Fruit fly (Drosophila melanogaster) whole organism, embryonic: ENCODE measurements around the gene CG33654.

Experiments
- Asciz ChIP-seq: fragments of 200-800 bp; sonication (Bioruptor generic); optimal IDR thresholded peaks from 2 replicates; lab custom pipeline; 2017; ENCODE audit warnings: missing biosample characterization, mild to moderate bottlenecking, missing genetic modification characterization, missing genetic modification reagents
- Atf6 ChIP-seq: fragments of 200-800 bp; sonication (Bioruptor generic); IDR thresholded peaks from 2 replicates; pipeline ENCODE4 v1.3.6; 2022; ENCODE audit warnings: missing biosample characterization, missing genetic modification characterization
- CG10431 ChIP-seq: fragments of 200-800 bp; sonication (Bioruptor generic); optimal IDR thresholded peaks from 3 replicates; lab custom pipeline; 2018; ENCODE audit warnings: missing biosample characterization, mild to moderate bottlenecking, missing genetic modification characterization
- CG12299 ChIP-seq: fragments of 200-800 bp; sonication (Bioruptor generic); optimal IDR thresholded peaks from 2 replicates; lab custom pipeline; 2018; ENCODE audit warnings: missing biosample characterization, mild to moderate bottlenecking, missing genetic modification characterization
- CG16779 ChIP-seq: fragments of 200-800 bp; sonication (Bioruptor generic); IDR thresholded peaks from 2 replicates; pipeline ENCODE4 v1.3.6; 2022; ENCODE audit warnings: missing biosample characterization, missing genetic modification characterization
- CG17385 ChIP-seq: fragments of 200-800 bp; sonication (Bioruptor generic); optimal IDR thresholded peaks from 3 replicates; lab custom pipeline; 2018; ENCODE audit warnings: missing biosample characterization, mild to moderate bottlenecking, missing genetic modification characterization
- CG18262 ChIP-seq: fragments of 200-800 bp; optimal IDR thresholded peaks from 3 replicates; lab custom pipeline; 2019; ENCODE audit warnings: missing biosample characterization, mild to moderate bottlenecking, missing genetic modification characterization, moderate library complexity
- CG1832 ChIP-seq: fragments of 200-800 bp; sonication (Bioruptor generic); optimal IDR thresholded peaks from 2 replicates; lab custom pipeline; 2017; ENCODE audit warnings: missing biosample characterization, mild to moderate bottlenecking, missing genetic modification characterization, inconsistent platforms
- CG18599 ChIP-seq: fragments of 200-800 bp; sonication (Bioruptor generic); optimal IDR thresholded peaks from 3 replicates; lab custom pipeline; 2017; ENCODE audit warnings: missing biosample characterization, missing genetic modification characterization, mild to moderate bottlenecking, moderate library complexity, missing genetic modification reagents
- CG2712 ChIP-seq: fragments of 200-800 bp; optimal IDR thresholded peaks from 3 replicates; lab custom pipeline; 2019; ENCODE audit warnings: missing biosample characterization, mild to moderate bottlenecking, missing genetic modification characterization, moderate library complexity
- CG31365 ChIP-seq: fragments of 200-800 bp; sonication (Bioruptor generic); optimal IDR thresholded peaks from 2 replicates; lab custom pipeline; 2018; ENCODE audit warnings: missing biosample characterization, mild to moderate bottlenecking, missing genetic modification characterization
- CG32767 ChIP-seq: fragments of 200-800 bp; sonication (Bioruptor generic); IDR thresholded peaks from 2 replicates; pipeline ENCODE4 v1.3.6; 2022; ENCODE audit warnings: missing biosample characterization, missing genetic modification characterization
- CG3847 ChIP-seq: fragments of 200-800 bp; sonication (Bioruptor generic); IDR thresholded peaks from 2 replicates; pipeline ENCODE4 v1.3.6; 2022; ENCODE audit warnings: missing biosample characterization, missing genetic modification characterization
- CG4854 ChIP-seq: fragments of 200-800 bp; sonication (Bioruptor generic); optimal IDR thresholded peaks from 2 replicates; lab custom pipeline; 2016; ENCODE audit warnings: missing biosample characterization, missing genetic modification characterization, inconsistent platforms
- CG7745 ChIP-seq: fragments of 200-800 bp; sonication (Bioruptor generic); optimal IDR thresholded peaks from 2 replicates; lab custom pipeline; 2018; ENCODE audit warnings: missing biosample characterization, mild to moderate bottlenecking, missing genetic modification characterization, moderate library complexity
- CG7963 ChIP-seq: fragments of 200-800 bp; sonication (Bioruptor generic); IDR thresholded peaks from 3 replicates; pipeline ENCODE4 v1.3.6; 2022; ENCODE audit warnings: missing biosample characterization, missing genetic modification characterization; ENCODE audit not compliant: partially characterized antibody
- CG8089 ChIP-seq: fragments of 200-800 bp; sonication (Bioruptor generic); optimal IDR thresholded peaks from 3 replicates; lab custom pipeline; 2016; ENCODE audit warnings: missing biosample characterization, missing genetic modification characterization
- CG8290 ChIP-seq, 3 experiments: fragments of 200-800 bp; sonication (Bioruptor generic); optimal IDR thresholded peaks; 2 replicates each; lab custom pipeline; 2016 to 2019; ENCODE audit warnings: missing biosample characterization in 3 of 3, missing genetic modification characterization in 3 of 3, mild to moderate bottlenecking in 2 of 3, moderate library complexity in 1 of 3
- Chrac-16 ChIP-seq: fragments of 200-800 bp; sonication (Bioruptor generic); optimal IDR thresholded peaks from 3 replicates; lab custom pipeline; 2016; ENCODE audit warnings: missing biosample characterization, missing genetic modification characterization
- Doc3 ChIP-seq: fragments of 200-800 bp; sonication (Bioruptor generic); IDR thresholded peaks from 3 replicates; pipeline ENCODE4 v1.3.6; 2022; ENCODE audit warnings: missing biosample characterization, missing genetic modification characterization; ENCODE audit not compliant: partially characterized antibody
- Ets97D ChIP-seq: fragments of 200-800 bp; sonication (Bioruptor generic); optimal IDR thresholded peaks from 3 replicates; lab custom pipeline; 2016; ENCODE audit warnings: missing biosample characterization, missing genetic modification characterization
- Fer3 ChIP-seq: fragments of 200-800 bp; sonication (Bioruptor generic); optimal IDR thresholded peaks from 2 replicates; lab custom pipeline; 2018; ENCODE audit warnings: missing biosample characterization, mild to moderate bottlenecking, missing genetic modification characterization, moderate library complexity
- Hmr ChIP-seq: fragments of 200-800 bp; sonication (Bioruptor generic); optimal IDR thresholded peaks from 3 replicates; lab custom pipeline; 2017; ENCODE audit warnings: mild to moderate bottlenecking, missing biosample characterization, missing genetic modification reagents, missing genetic modification characterization
- Lhr ChIP-seq: fragments of 200-800 bp; sonication (Bioruptor generic); optimal IDR thresholded peaks from 3 replicates; lab custom pipeline; 2017; ENCODE audit warnings: mild to moderate bottlenecking, missing biosample characterization, missing genetic modification reagents, missing genetic modification characterization
- Max ChIP-seq: fragments of 200-800 bp; sonication (Bioruptor generic); optimal IDR thresholded peaks from 2 replicates; lab custom pipeline; 2016; ENCODE audit warnings: missing biosample characterization, mild to moderate bottlenecking, missing genetic modification characterization
- Meics ChIP-seq: fragments of 200-800 bp; sonication (Bioruptor generic); optimal IDR thresholded peaks from 2 replicates; lab custom pipeline; 2017; ENCODE audit warnings: missing biosample characterization, mild to moderate bottlenecking, missing genetic modification characterization
- NfI ChIP-seq: fragments of 200-800 bp; sonication (Bioruptor generic); optimal IDR thresholded peaks from 3 replicates; lab custom pipeline; 2018; ENCODE audit warnings: missing biosample characterization, mild to moderate bottlenecking, missing genetic modification characterization, moderate library complexity
- PHDP ChIP-seq: fragments of 200-800 bp; sonication (Bioruptor generic); optimal IDR thresholded peaks from 3 replicates; lab custom pipeline; 2018; ENCODE audit warnings: missing biosample characterization, mild to moderate bottlenecking, missing genetic modification characterization, moderate library complexity
- bab2 ChIP-seq: fragments of 200-800 bp; sonication (Bioruptor generic); optimal IDR thresholded peaks from 2 replicates; lab custom pipeline; 2016; ENCODE audit warnings: missing biosample characterization, missing genetic modification characterization
- cas ChIP-seq: fragments of 200-800 bp; sonication (Bioruptor generic); IDR thresholded peaks from 2 replicates; pipeline ENCODE4 v1.3.6; 2022; ENCODE audit warnings: missing biosample characterization, missing genetic modification characterization
- chm ChIP-seq: fragments of 200-800 bp; sonication (Bioruptor generic); IDR thresholded peaks from 2 replicates; pipeline ENCODE4 v1.3.6; 2022; ENCODE audit warnings: missing biosample characterization, missing genetic modification characterization
- cwo ChIP-seq: fragments of 200-800 bp; sonication (Bioruptor generic); optimal IDR thresholded peaks from 3 replicates; lab custom pipeline; 2017; ENCODE audit warnings: missing biosample characterization, missing genetic modification characterization, mild to moderate bottlenecking, moderate library complexity, missing genetic modification reagents
- dpn ChIP-seq, 2 experiments: fragments of 200-800 bp; sonication (Bioruptor generic); optimal IDR thresholded peaks; 3 replicates each; lab custom pipeline; 2016; ENCODE audit warnings: missing biosample characterization in 2 of 2, missing genetic modification characterization in 2 of 2
- eyg ChIP-seq: fragments of 200-800 bp; sonication (Bioruptor generic); optimal IDR thresholded peaks from 3 replicates; lab custom pipeline; 2016; ENCODE audit warnings: missing biosample characterization, missing genetic modification characterization
- gcm ChIP-seq: fragments of 200-800 bp; sonication (Bioruptor generic); optimal IDR thresholded peaks from 2 replicates; lab custom pipeline; 2019; ENCODE audit warnings: missing biosample characterization, mild to moderate bottlenecking, missing genetic modification characterization, moderate library complexity
- gem ChIP-seq: fragments of 200-800 bp; sonication (Bioruptor generic); optimal IDR thresholded peaks from 2 replicates; lab custom pipeline; 2019; ENCODE audit warnings: missing biosample characterization, mild to moderate bottlenecking, missing genetic modification characterization, moderate library complexity
- kni ChIP-seq: fragments of 200-800 bp; sonication (Bioruptor generic); optimal IDR thresholded peaks from 3 replicates; lab custom pipeline; 2017; ENCODE audit warnings: mild to moderate bottlenecking, missing biosample characterization, missing genetic modification reagents, missing genetic modification characterization
- lab ChIP-seq: fragments of 200-800 bp; sonication (Bioruptor generic); optimal IDR thresholded peaks from 3 replicates; lab custom pipeline; 2017; ENCODE audit warnings: missing biosample characterization, missing genetic modification characterization, mild to moderate bottlenecking, moderate library complexity, missing genetic modification reagents
- lov ChIP-seq, 2 experiments: fragments of 200-800 bp in 1 of 2; fragments of >200 bp in 1 of 2; sonication (Bioruptor generic) in 1 of 2; IDR thresholded peaks in 1 of 2; optimal IDR thresholded peaks in 1 of 2; 2 replicates in 1 of 2; 3 replicates in 1 of 2; pipeline versions ENCODE4 v1.3.6 to Lab custom; 2017 to 2022; ENCODE audit warnings: missing biosample characterization in 1 of 2, missing genetic modification characterization in 1 of 2
- mam ChIP-seq: fragments of 200-800 bp; sonication (Bioruptor generic); optimal IDR thresholded peaks from 3 replicates; lab custom pipeline; 2016; ENCODE audit warnings: missing biosample characterization, missing genetic modification characterization
- nau ChIP-seq: fragments of 200-800 bp; sonication (Bioruptor generic); optimal IDR thresholded peaks from 3 replicates; lab custom pipeline; 2017; ENCODE audit warnings: missing biosample characterization, mild to moderate bottlenecking, missing genetic modification characterization, missing genetic modification reagents
- pita ChIP-seq: fragments of 200-800 bp; sonication (Bioruptor generic); optimal IDR thresholded peaks from 2 replicates; lab custom pipeline; 2017; ENCODE audit warnings: missing biosample characterization, mild to moderate bottlenecking, missing genetic modification characterization
- shn ChIP-seq: fragments of 200-800 bp; sonication (Bioruptor generic); optimal IDR thresholded peaks from 3 replicates; lab custom pipeline; 2016; ENCODE audit warnings: missing biosample characterization, missing genetic modification characterization
- slbo ChIP-seq: fragments of 200-800 bp; sonication (Bioruptor generic); IDR thresholded peaks from 2 replicates; pipeline ENCODE4 v1.3.6; 2022; ENCODE audit warnings: missing biosample characterization, missing genetic modification characterization
- tap ChIP-seq: fragments of 200-800 bp; optimal IDR thresholded peaks from 3 replicates; lab custom pipeline; 2019; ENCODE audit warnings: missing biosample characterization, mild to moderate bottlenecking, missing genetic modification characterization, moderate library complexity
- tna ChIP-seq: fragments of 200-800 bp; sonication (Bioruptor generic); IDR thresholded peaks from 2 replicates; pipeline ENCODE4 v1.3.6; 2022; ENCODE audit warnings: missing biosample characterization, missing genetic modification characterization; ENCODE audit not compliant: partially characterized antibody
- twi ChIP-seq: fragments of 200-800 bp; optimal IDR thresholded peaks from 2 replicates; lab custom pipeline; 2019; ENCODE audit warnings: missing biosample characterization, mild to moderate bottlenecking, missing genetic modification characterization, moderate library complexity
- vvl ChIP-seq: fragments of 200-800 bp; sonication (Bioruptor generic); IDR thresholded peaks from 2 replicates; pipeline ENCODE4 v1.3.6; 2022; ENCODE audit warnings: missing biosample characterization, missing genetic modification characterization
- wor ChIP-seq: fragments of 200-800 bp; sonication (Bioruptor generic); IDR thresholded peaks from 2 replicates; pipeline ENCODE4 v1.3.6; 2022; ENCODE audit warnings: missing biosample characterization, missing genetic modification characterization

Gene CG33654

dm6 chr3R:9581089-9581520 lies 1.9 kb downstream of the CG33654 start, which contains the start of gene CG8301 (continued):
- no peak for TF ChIP-seq CG4854
- peak; percentile 22 for TF ChIP-seq NfI (GFP tag; lab: Kevin White, UChicago)
- TF ChIP-seq CG7963 = no peak
- TF ChIP-seq eyg (GFP tag; lab: Kevin White, UChicago) = no peak
- peak; percentile 8 for TF ChIP-seq gcm (GFP tag; lab: Kevin White, UChicago)
- peak; percentile 69; the same call in 1 of the 2 replicates for TF ChIP-seq CG16779 (GFP tag; lab: Robert Waterston, UW)
- TF ChIP-seq CG8089 (GFP tag; lab: Kevin White, UChicago) = no peak
- peak; percentile 34 for TF ChIP-seq CG17385 (GFP tag; lab: Kevin White, UChicago)
- TF ChIP-seq cas (GFP tag; lab: Robert Waterston, UW) = no peak
- no peak for TF ChIP-seq wor (GFP tag; lab: Robert Waterston, UW)
- TF ChIP-seq CG8290 (GFP tag; optimal IDR thresholded peaks at IDR 0.05; lab: Kevin White, UChicago) = no peak
- peak in 1 of 2 experiments; percentile 27 for TF ChIP-seq CG8290 (tag; optimal IDR thresholded peaks at IDR 0.05; lab: Kevin White, UChicago)
- no peak for TF ChIP-seq Lhr (GFP tag; lab: Kevin White, UChicago)
- no peak for TF ChIP-seq lov (optimal IDR thresholded peaks at IDR 0.05; lab: Kevin White, UChicago)
- TF ChIP-seq lov (GFP tag; IDR thresholded peaks at IDR 0.05; lab: Robert Waterston, UW) = no peak
- TF ChIP-seq slbo (GFP tag; lab: Robert Waterston, UW) = no peak
- TF ChIP-seq CG2712 (tag; lab: Kevin White, UChicago) = peak; percentile 43
- peak; percentile 41 for TF ChIP-seq CG18599 (GFP tag; lab: Kevin White, UChicago)
- TF ChIP-seq vvl = peak; percentile 46; the same call in 1 of the 2 replicates
- TF ChIP-seq twi (tag; lab: Kevin White, UChicago) = no peak
- no peak for TF ChIP-seq CG1832 (GFP tag; lab: Kevin White, UChicago)
- no peak for TF ChIP-seq Chrac-16 (GFP tag; lab: Kevin White, UChicago)
- peak; percentile 52 for TF ChIP-seq PHDP (tag; lab: Kevin White, UChicago)
- no peak for TF ChIP-seq CG31365 (tag; lab: Kevin White, UChicago)
- peak; percentile 15 for TF ChIP-seq tap (tag; lab: Kevin White, UChicago)
- 0 out of 2 replicates have a peak, but pooled peaks have one; percentile 23 for TF ChIP-seq CG32767
- no peak for TF ChIP-seq Max (GFP tag; lab: Kevin White, UChicago)
- TF ChIP-seq chm (GFP tag; lab: Robert Waterston, UW) = peak; percentile 52; the same call in 1 of the 2 replicates
- TF ChIP-seq mam (GFP tag; lab: Kevin White, UChicago) = peak; percentile 24
- TF ChIP-seq CG18262 (tag; lab: Kevin White, UChicago) = peak; percentile 16
- no peak for TF ChIP-seq Doc3 (GFP tag; lab: Robert Waterston, UW)
- TF ChIP-seq cwo (GFP tag; lab: Kevin White, UChicago) = peak; percentile 17
- TF ChIP-seq CG10431 (GFP tag; lab: Kevin White, UChicago) = no peak
- no peak for TF ChIP-seq pita (GFP tag; lab: Kevin White, UChicago)
- TF ChIP-seq Fer3 (tag; lab: Kevin White, UChicago) = peak; percentile 30
- TF ChIP-seq CG3847 (GFP tag; lab: Robert Waterston, UW) = no peak
- peak; percentile 24 for TF ChIP-seq CG12299 (tag; lab: Kevin White, UChicago)
- TF ChIP-seq Meics (GFP tag; lab: Kevin White, UChicago) = peak; percentile 20
- TF ChIP-seq Hmr (GFP tag; lab: Kevin White, UChicago) = peak; percentile 49
- TF ChIP-seq shn = no peak
- no peak for TF ChIP-seq bab2 (GFP tag; lab: Kevin White, UChicago)
- no peak for TF ChIP-seq kni
- no peak for TF ChIP-seq Atf6 (GFP tag; lab: Robert Waterston, UW)
- no peak for TF ChIP-seq nau
- peak; percentile 62 for TF ChIP-seq gem (tag; lab: Kevin White, UChicago)
- peak; percentile 34 for TF ChIP-seq Asciz (GFP tag; lab: Kevin White, UChicago)
- peak; percentile 68 for TF ChIP-seq lab (GFP tag; lab: Kevin White, UChicago)
- no peak for TF ChIP-seq CG7745 (tag; lab: Kevin White, UChicago)
- no peak for TF ChIP-seq Ets97D (GFP tag; lab: Kevin White, UChicago)
- no peak for TF ChIP-seq tna (GFP tag; lab: Robert Waterston, UW)
- TF ChIP-seq dpn (GFP tag; optimal IDR thresholded peaks at IDR 0.05; lab: Kevin White, UChicago) = peak in 1 of 2 experiments; percentile 30
